Worm (Caenorhabditis elegans): ENCODE measurements around the gene sor-3.

DNA sequence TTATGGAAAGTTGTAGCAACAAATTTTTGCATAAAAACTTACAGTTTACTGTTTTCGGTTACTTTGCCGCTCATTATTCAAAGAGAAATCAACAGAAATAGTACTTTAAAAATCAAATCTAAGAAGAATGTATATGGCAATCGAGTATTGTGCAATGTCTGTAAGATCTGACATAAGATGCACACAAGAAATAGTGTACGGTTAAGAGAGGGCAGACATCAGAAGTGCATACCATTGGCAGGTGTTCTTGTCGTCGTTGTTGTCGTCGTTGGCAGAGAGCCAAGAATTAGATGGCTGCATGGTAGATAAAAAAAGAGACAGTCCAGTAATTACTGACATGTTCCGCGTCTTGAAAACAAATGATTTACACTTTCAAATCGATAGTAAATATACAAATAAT is 41.3 kb downstream of the sor-3 start, which contains the start of gene R04A9.7:
- TF ChIP-seq C38D4.7 (GFP tag; optimal IDR thresholded peaks at IDR 0.05) (no peak), ztf-16 (tag; optimal IDR thresholded peaks at IDR 0.05) (no peak)

Measured in whole organism, late embryonic.